Worm (Caenorhabditis elegans) whole organism, L4 larva: ENCODE data around the gene daam-1.
A peak's percentile ranks its signal among the peaks of the same experiment; 100 is the strongest.

ENCODE experiments used
- F10B5.3 ChIP-seq: sonication (generic microtip); optimal IDR thresholded peaks from 2 replicates; lab custom pipeline; 2016; ENCODE audit warnings: mild to moderate bottlenecking, missing genetic modification characterization, missing compliant biosample characterization
- F26F4.8 ChIP-seq: fragments of 200-800 bp; sonication (Bioruptor generic); conservative IDR thresholded peaks from 2 replicates; pipeline ENCODE4 v1.3.6; 2022; ENCODE audit warnings: missing genetic modification characterization, missing compliant biosample characterization
- R02D3.7 ChIP-seq: fragments of 150-350 bp; sonication (generic microtip); optimal IDR thresholded peaks from 3 replicates; lab custom pipeline; 2014; ENCODE audit warnings: missing biosample characterization, missing genetic modification characterization
- T20F7.1 ChIP-seq: fragments of 200-800 bp; sonication (Bioruptor generic); optimal IDR thresholded peaks from 2 replicates; lab custom pipeline; 2018; ENCODE audit warnings: mild to moderate bottlenecking, missing genetic modification characterization, missing compliant biosample characterization
- T26A8.4 ChIP-seq: fragments of 200-800 bp; sonication (Bioruptor generic); IDR thresholded peaks from 2 replicates; pipeline ENCODE4 v1.3.6; 2022; ENCODE audit warnings: missing genetic modification characterization, missing compliant biosample characterization
- Y105C5A.15 ChIP-seq: fragments of 200-800 bp; sonication (Bioruptor generic); IDR thresholded peaks from 2 replicates; pipeline ENCODE4 v1.3.6; 2022; ENCODE audit warnings: missing genetic modification characterization, missing compliant biosample characterization
- Y48G9A.11 ChIP-seq: fragments of 200-800 bp; sonication (Bioruptor generic); IDR thresholded peaks from 2 replicates; pipeline ENCODE4 v1.3.6; 2022; ENCODE audit warnings: missing genetic modification reagents, missing genetic modification characterization, missing compliant biosample characterization
- ZK337.2 ChIP-seq: fragments of 200-800 bp; sonication (Bioruptor generic); IDR thresholded peaks from 2 replicates; pipeline ENCODE4 v1.3.6; 2022; ENCODE audit warnings: missing genetic modification reagents, missing genetic modification characterization, missing compliant biosample characterization
- arid-1 ChIP-seq: fragments of 200-800 bp; sonication (Bioruptor generic); conservative IDR thresholded peaks from 2 replicates; pipeline ENCODE4 v1.3.6; 2022; ENCODE audit warnings: missing genetic modification reagents, missing genetic modification characterization, missing compliant biosample characterization
- attf-4 ChIP-seq: sonication (generic microtip); optimal IDR thresholded peaks from 3 replicates; lab custom pipeline; 2017; ENCODE audit warnings: missing biosample characterization, missing genetic modification characterization
- ceh-28 ChIP-seq: fragments of 150-350 bp; optimal IDR thresholded peaks from 2 replicates; lab custom pipeline; 2014; ENCODE audit warnings: missing biosample characterization, missing genetic modification reagents, missing genetic modification characterization
- cey-2 ChIP-seq: sonication (generic microtip); optimal IDR thresholded peaks from 3 replicates; lab custom pipeline; 2017; ENCODE audit warnings: missing genetic modification characterization, mild to moderate bottlenecking, missing compliant biosample characterization, antibody characterized with exemption, borderline replicate concordance; ENCODE audit not compliant: insufficient read depth
- daf-16 ChIP-seq, 3 experiments: sonication (generic microtip); optimal IDR thresholded peaks; 2 replicates each; lab custom pipeline; 2016 to 2017; ENCODE audit warnings: missing genetic modification characterization in 3 of 3, missing genetic modification reagents in 3 of 3, mild to moderate bottlenecking in 2 of 3, missing compliant biosample characterization in 2 of 3, missing biosample characterization in 1 of 3, moderate library complexity in 1 of 3
- daf-8 ChIP-seq: fragments of 200-800 bp; sonication (Bioruptor generic); IDR thresholded peaks from 2 replicates; pipeline ENCODE4 v1.3.6; 2022; ENCODE audit warnings: missing genetic modification characterization, missing compliant biosample characterization
- dmd-6 ChIP-seq: fragments of 200-800 bp; sonication (Bioruptor generic); IDR thresholded peaks from 2 replicates; pipeline ENCODE4 v1.3.6; 2022; ENCODE audit warnings: missing genetic modification reagents, missing genetic modification characterization, missing compliant biosample characterization
- duxl-1 ChIP-seq: sonication (generic microtip); optimal IDR thresholded peaks from 2 replicates; lab custom pipeline; 2016; ENCODE audit warnings: mild to moderate bottlenecking, missing genetic modification characterization, moderate library complexity, missing compliant biosample characterization; ENCODE audit not compliant: poor library complexity
- dve-1 ChIP-seq: sonication (generic microtip); optimal IDR thresholded peaks from 2 replicates; lab custom pipeline; 2017; ENCODE audit warnings: antibody characterized with exemption, mild to moderate bottlenecking, missing genetic modification characterization, missing compliant biosample characterization; ENCODE audit not compliant: insufficient read depth
- egl-43 ChIP-seq: fragments of 200-800 bp; sonication (Bioruptor generic); IDR thresholded peaks from 2 replicates; pipeline ENCODE4 v1.3.6; 2022; ENCODE audit warnings: missing genetic modification reagents, missing genetic modification characterization, missing compliant biosample characterization
- fkh-10 ChIP-seq: fragments of 150-350 bp; optimal IDR thresholded peaks from 2 replicates; lab custom pipeline; 2014; ENCODE audit warnings: missing biosample characterization, missing genetic modification reagents, missing genetic modification characterization
- fos-1 ChIP-seq: fragments of 150-350 bp; optimal IDR thresholded peaks from 2 replicates; lab custom pipeline; 2014; ENCODE audit warnings: missing biosample characterization, missing genetic modification characterization
- hlh-11 ChIP-seq: fragments of 200-800 bp; sonication (Bioruptor generic); optimal IDR thresholded peaks from 2 replicates; lab custom pipeline; 2018; ENCODE audit warnings: mild to moderate bottlenecking, missing genetic modification characterization, missing compliant biosample characterization
- lin-1 ChIP-seq: fragments of 200-800 bp; sonication (Bioruptor generic); IDR thresholded peaks from 2 replicates; pipeline ENCODE4 v1.3.6; 2022; ENCODE audit warnings: missing genetic modification reagents, missing genetic modification characterization, missing compliant biosample characterization
- lin-15B ChIP-seq: fragments of 150-350 bp; sonication (generic microtip); optimal IDR thresholded peaks from 3 replicates; lab custom pipeline; 2014; ENCODE audit warnings: missing biosample characterization, missing genetic modification characterization
- lin-29 ChIP-seq: fragments of 200-800 bp; sonication (Bioruptor generic); IDR thresholded peaks from 2 replicates; pipeline ENCODE4 v1.3.6; 2022; ENCODE audit warnings: missing genetic modification reagents, missing genetic modification characterization, missing compliant biosample characterization
- lin-38 ChIP-seq: fragments of 200-800 bp; sonication (Bioruptor generic); IDR thresholded peaks from 2 replicates; pipeline ENCODE4 v1.3.6; 2022; ENCODE audit warnings: missing genetic modification reagents, missing genetic modification characterization, missing compliant biosample characterization
- mdl-1 ChIP-seq, 2 experiments: fragments of 150-350 bp in 1 of 2; sonication (generic microtip) in 1 of 2; optimal IDR thresholded peaks; 2 replicates each; lab custom pipeline; 2014 to 2017; ENCODE audit warnings: missing biosample characterization in 2 of 2, missing genetic modification characterization in 2 of 2
- mdt-29 ChIP-seq: fragments of 200-800 bp; sonication (Bioruptor generic); IDR thresholded peaks from 2 replicates; pipeline ENCODE4 v1.3.6; 2022; ENCODE audit warnings: missing genetic modification reagents, missing genetic modification characterization, missing compliant biosample characterization
- mes-2 ChIP-seq: sonication (generic microtip); optimal IDR thresholded peaks from 2 replicates; lab custom pipeline; 2016; ENCODE audit warnings: missing genotype, mild to moderate bottlenecking, missing genetic modification characterization, missing compliant biosample characterization; ENCODE audit not compliant: poor library complexity, severe bottlenecking
- nhr-10 ChIP-seq: fragments of 150-350 bp; optimal IDR thresholded peaks from 2 replicates; lab custom pipeline; 2014; ENCODE audit warnings: missing biosample characterization, missing genetic modification characterization
- nhr-11 ChIP-seq: fragments of 150-350 bp; optimal IDR thresholded peaks from 2 replicates; lab custom pipeline; 2014; ENCODE audit warnings: missing biosample characterization, missing genetic modification characterization
- nhr-237 ChIP-seq: sonication (generic microtip); optimal IDR thresholded peaks from 2 replicates; lab custom pipeline; 2017; ENCODE audit warnings: missing biosample characterization, missing genetic modification characterization
- nhr-28 ChIP-seq: fragments of 150-350 bp; optimal IDR thresholded peaks from 2 replicates; lab custom pipeline; 2014; ENCODE audit warnings: missing biosample characterization, missing genetic modification characterization
- nhr-6 ChIP-seq: fragments of 150-350 bp; optimal IDR thresholded peaks from 2 replicates; lab custom pipeline; 2014; ENCODE audit warnings: missing biosample characterization, missing genetic modification characterization
- nhr-77 ChIP-seq: fragments of 150-350 bp; optimal IDR thresholded peaks from 2 replicates; lab custom pipeline; 2014; ENCODE audit warnings: missing biosample characterization, missing genetic modification characterization
- php-3 ChIP-seq: fragments of 200-800 bp; sonication (Bioruptor generic); IDR thresholded peaks from 2 replicates; pipeline ENCODE4 v1.3.6; 2022; ENCODE audit warnings: missing genetic modification reagents, missing genetic modification characterization, missing compliant biosample characterization
- pqm-1 ChIP-seq: sonication (generic microtip); optimal IDR thresholded peaks from 2 replicates; lab custom pipeline; 2017; ENCODE audit warnings: missing biosample characterization, missing genetic modification characterization
- saeg-2 ChIP-seq: fragments of 200-800 bp; sonication (Bioruptor generic); IDR thresholded peaks from 2 replicates; pipeline ENCODE4 v1.3.6; 2022; ENCODE audit warnings: missing genetic modification reagents, missing genetic modification characterization, missing compliant biosample characterization
- skn-1 ChIP-seq: fragments of 150-350 bp; optimal IDR thresholded peaks from 2 replicates; lab custom pipeline; 2014; ENCODE audit warnings: missing biosample characterization, missing genetic modification characterization
- spr-1 ChIP-seq: sonication (generic microtip); optimal IDR thresholded peaks from 2 replicates; lab custom pipeline; 2016; ENCODE audit warnings: mild to moderate bottlenecking, missing genetic modification characterization, missing compliant biosample characterization
- spr-3 ChIP-seq: fragments of 200-800 bp; sonication (Bioruptor generic); optimal IDR thresholded peaks from 2 replicates; lab custom pipeline; 2018; ENCODE audit warnings: mild to moderate bottlenecking, missing genetic modification characterization, missing compliant biosample characterization
- tra-1 ChIP-seq: fragments of 200-800 bp; sonication (Bioruptor generic); IDR thresholded peaks from 2 replicates; pipeline ENCODE4 v1.3.6; 2022; ENCODE audit warnings: missing genetic modification reagents, missing genetic modification characterization, missing compliant biosample characterization
- unc-130 ChIP-seq: sonication (generic microtip); optimal IDR thresholded peaks from 2 replicates; lab custom pipeline; 2016; ENCODE audit warnings: missing genetic modification reagents, missing genetic modification characterization, missing compliant biosample characterization
- unc-39 ChIP-seq: sonication (generic microtip); optimal IDR thresholded peaks from 2 replicates; lab custom pipeline; 2017; ENCODE audit warnings: missing biosample characterization, missing genetic modification characterization
- vab-7 ChIP-seq: fragments of 200-800 bp; sonication (Bioruptor generic); IDR thresholded peaks from 2 replicates; pipeline ENCODE4 v1.3.6; 2022; ENCODE audit warnings: missing genetic modification reagents, missing genetic modification characterization, missing compliant biosample characterization
- zfp-2 ChIP-seq: sonication (generic microtip); optimal IDR thresholded peaks from 2 replicates; lab custom pipeline; 2016; ENCODE audit warnings: mild to moderate bottlenecking, missing genetic modification characterization, missing compliant biosample characterization
- zip-11 ChIP-seq: fragments of 200-800 bp; sonication (Bioruptor generic); IDR thresholded peaks from 2 replicates; pipeline ENCODE4 v1.3.6; 2022; ENCODE audit warnings: missing genetic modification characterization, missing compliant biosample characterization
- ztf-11 ChIP-seq: fragments of 150-350 bp; optimal IDR thresholded peaks from 2 replicates; lab custom pipeline; 2014; ENCODE audit warnings: missing biosample characterization, missing genetic modification characterization

Gene daam-1

ce11 chrV:24181-24580, 59.5 kb downstream of the daam-1 start:
- TF ChIP-seq php-3 (GFP tag; lab: Robert Waterston, UW): no peak
- TF ChIP-seq skn-1 (tag; lab: Kevin White, UChicago): no peak
- no peak for TF ChIP-seq T20F7.1 (GFP tag; lab: Kevin White, UChicago)
- peak; percentile 8 for TF ChIP-seq R02D3.7
- no peak for TF ChIP-seq dve-1
- TF ChIP-seq lin-38: 0 out of 2 replicates have a peak, but pooled peaks have one; percentile 28
- TF ChIP-seq ztf-11 (tag; lab: Kevin White, UChicago): no peak
- TF ChIP-seq lin-1 (GFP tag; lab: Robert Waterston, UW): no peak
- TF ChIP-seq nhr-11: no peak

- TF ChIP-seq nhr-77 (peak; percentile 66), dve-1 (peak; percentile 29), hlh-11 (peak; percentile 30), pqm-1 (peak; percentile 80), daf-16 (GFP tag; optimal IDR thresholded peaks at IDR 0.05; lab: Kevin White, UChicago) (no peak), daf-16 (tag; optimal IDR thresholded peaks at IDR 0.05; lab: Kevin White, UChicago) (peak; percentile 61), dmd-6 (0 out of 2 replicates have a peak, but pooled peaks have one; percentile 8), tra-1 (GFP tag; lab: Robert Waterston, UW) (no peak), zip-11 (no peak), nhr-28 (tag; lab: Kevin White, UChicago) (peak; percentile 62), ceh-28 (tag; lab: Kevin White, UChicago) (no peak)
Observed at ce11 chrV:21848-22247, 61.8 kb downstream of the daam-1 start.

- TF ChIP-seq nhr-237 (tag; lab: Kevin White, UChicago): no peak
- no peak for TF ChIP-seq mes-2 (tag; lab: Kevin White, UChicago)
- no peak for TF ChIP-seq lin-15B
- no peak for TF ChIP-seq Y48G9A.11 (GFP tag; lab: Robert Waterston, UW)
- TF ChIP-seq fos-1 (tag; lab: Kevin White, UChicago): no peak
- no peak for TF ChIP-seq unc-39 (tag; lab: Kevin White, UChicago)
- no peak for TF ChIP-seq saeg-2
- no peak for TF ChIP-seq cey-2 (tag; lab: Kevin White, UChicago)
- no peak for TF ChIP-seq daf-8 (GFP tag; lab: Robert Waterston, UW)
- TF ChIP-seq vab-7: no peak
- no peak for TF ChIP-seq zfp-2
- no peak for TF ChIP-seq spr-3 (GFP tag; lab: Kevin White, UChicago)
- TF ChIP-seq F10B5.3: no peak
- TF ChIP-seq mdt-29 (GFP tag; lab: Robert Waterston, UW): no peak
- no peak for TF ChIP-seq attf-4 (tag; lab: Kevin White, UChicago)
- TF ChIP-seq, all 104 proteins: peak for 0
Observed at ce11 chrV:20518-20917, 63.1 kb downstream of the daam-1 start, which contains the start of gene egl-8. Gene egl-8, plus strand, starts transcription at chrV:20818.

- TF ChIP-seq daf-8 (GFP tag; lab: Robert Waterston, UW) (no peak), lin-29 (GFP tag; lab: Robert Waterston, UW) (no peak), nhr-10 (no peak), mdl-1 (tag; optimal IDR thresholded peaks at IDR 0.05; lab: Kevin White, UChicago) (no peak), ztf-11 (tag; lab: Kevin White, UChicago) (no peak), fkh-10 (GFP tag; lab: Kevin White, UChicago) (no peak), T26A8.4 (GFP tag; lab: Robert Waterston, UW) (no peak), nhr-6 (no peak), unc-39 (tag; lab: Kevin White, UChicago) (no peak), arid-1 (GFP tag; lab: Robert Waterston, UW) (no peak), spr-1 (tag; lab: Kevin White, UChicago) (no peak), unc-130 (GFP tag; lab: Kevin White, UChicago) (no peak), duxl-1 (tag; lab: Kevin White, UChicago) (no peak), ZK337.2 (GFP tag; lab: Robert Waterston, UW) (no peak), egl-43 (GFP tag; lab: Robert Waterston, UW) (no peak), F26F4.8 (GFP tag; lab: Robert Waterston, UW) (no peak), Y105C5A.15 (GFP tag; lab: Robert Waterston, UW) (no peak)
Observed at ce11 chrV:16067-16845, 67.4 kb downstream of the daam-1 start.
